Worm (Caenorhabditis elegans): Measurements from ENCODE around the gene nhr-133.

ce11 chrV:2251774-2252173 is 39.9 kb upstream of the nhr-133 start:
- TF ChIP-seq M03D4.4 (tag; optimal IDR thresholded peaks at IDR 0.05) = no peak
- TF ChIP-seq elt-3 (tag; optimal IDR thresholded peaks at IDR 0.05) = no peak
- TF ChIP-seq cnd-1 (tag; optimal IDR thresholded peaks at IDR 0.05) = no peak
- TF ChIP-seq nhr-237 (tag; optimal IDR thresholded peaks at IDR 0.05) = no peak
- no peak for TF ChIP-seq unc-62 (GFP tag; optimal IDR thresholded peaks at IDR 0.05)
- TF ChIP-seq nhr-76 (tag; optimal IDR thresholded peaks at IDR 0.05) = no peak
- TF ChIP-seq lsy-2 (tag; optimal IDR thresholded peaks at IDR 0.05) = no peak
- TF ChIP-seq nhr-28 (tag; optimal IDR thresholded peaks at IDR 0.05) = no peak
- no peak for TF ChIP-seq lin-13 (tag; optimal IDR thresholded peaks at IDR 0.05)
- no peak for TF ChIP-seq nhr-12 (tag; optimal IDR thresholded peaks at IDR 0.05)
- no peak for TF ChIP-seq ces-1 (GFP tag; optimal IDR thresholded peaks at IDR 0.05)
- no peak for TF ChIP-seq sem-2 (GFP tag; optimal IDR thresholded peaks at IDR 0.05)

All from whole organism, mixed stage, embryonic.